Worm (Caenorhabditis elegans) whole organism, midembryonic: Measurements from ENCODE around the gene C01G6.2.

Experiments
- T22C8.4 ChIP-seq: fragments of 200-800 bp; sonication (Bioruptor generic); IDR thresholded peaks from 2 replicates; pipeline ENCODE4 v1.3.6; 2022; ENCODE audit warnings: missing genetic modification characterization, missing compliant biosample characterization
- cog-1 ChIP-seq: sonication (generic microtip); optimal IDR thresholded peaks from 2 replicates; lab custom pipeline; 2016; ENCODE audit warnings: missing genetic modification characterization, missing compliant biosample characterization
- flt-1 ChIP-seq: fragments of 200-800 bp; sonication (Bioruptor generic); IDR thresholded peaks from 2 replicates; pipeline ENCODE4 v1.3.6; 2022; ENCODE audit warnings: missing genetic modification characterization, missing compliant biosample characterization
- klf-2 ChIP-seq: fragments of 200-800 bp; sonication (Bioruptor generic); conservative IDR thresholded peaks from 2 replicates; pipeline ENCODE4 v1.3.6; 2022; ENCODE audit warnings: missing genetic modification reagents, missing genetic modification characterization, missing compliant biosample characterization
- med-1 ChIP-seq: sonication (generic microtip); optimal IDR thresholded peaks from 2 replicates; lab custom pipeline; 2017; ENCODE audit warnings: missing genetic modification characterization, mild to moderate bottlenecking, missing compliant biosample characterization, antibody characterized with exemption, missing genetic modification reagents; ENCODE audit not compliant: insufficient read depth
- ref-1 ChIP-seq: fragments of 200-800 bp; sonication (Bioruptor generic); conservative IDR thresholded peaks from 2 replicates; pipeline ENCODE4 v1.3.6; 2022; ENCODE audit warnings: missing genetic modification reagents, missing genetic modification characterization, missing compliant biosample characterization
- tab-1 ChIP-seq: fragments of 200-800 bp; sonication (Bioruptor generic); IDR thresholded peaks from 2 replicates; pipeline ENCODE4 v1.3.6; 2022; ENCODE audit warnings: missing genetic modification characterization, missing compliant biosample characterization
- ztf-23 ChIP-seq: fragments of 200-800 bp; sonication (Bioruptor generic); IDR thresholded peaks from 2 replicates; pipeline ENCODE4 v1.3.6; 2022; ENCODE audit warnings: missing genetic modification reagents, missing genetic modification characterization, missing compliant biosample characterization
- ztf-29 ChIP-seq: fragments of 200-800 bp; sonication (Bioruptor generic); IDR thresholded peaks from 2 replicates; pipeline ENCODE4 v1.3.6; 2022; ENCODE audit warnings: missing genetic modification reagents, missing genetic modification characterization, missing compliant biosample characterization

Gene C01G6.2

DNA sequence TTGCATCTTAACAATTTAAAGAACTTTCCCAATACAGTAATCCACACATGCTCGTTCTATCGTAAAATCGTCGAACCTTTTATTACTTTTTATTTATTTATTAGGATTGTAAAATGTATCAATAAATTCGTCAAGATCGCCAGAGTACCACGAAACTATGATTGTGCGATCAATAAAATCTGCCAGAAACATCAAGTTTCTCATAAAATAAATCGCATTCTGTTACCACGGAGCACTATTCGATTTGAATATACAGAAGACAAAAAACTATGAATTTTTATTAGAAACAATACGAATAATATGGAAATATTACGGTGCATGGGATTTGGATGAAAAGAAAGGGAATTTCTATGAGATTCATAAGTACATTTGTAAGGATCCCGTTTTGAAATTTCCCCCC, at the start of gene C01G6.2:
Gene C01G6.2, plus strand, starts transcription at position 301 of the 400 bp plus-strand sequence.
- TF ChIP-seq ref-1 (GFP tag; lab: Robert Waterston, UW) (no peak), tab-1 (GFP tag; lab: Robert Waterston, UW) (no peak), klf-2 (GFP tag; lab: Robert Waterston, UW) (no peak), med-1 (GFP tag; lab: Kevin White, UChicago) (no peak), ztf-29 (no peak), flt-1 (GFP tag; lab: Robert Waterston, UW) (no peak), ztf-23 (GFP tag; lab: Robert Waterston, UW) (no peak), T22C8.4 (GFP tag; lab: Robert Waterston, UW) (no peak), cog-1 (tag; lab: Kevin White, UChicago) (no peak)

- TF ChIP-seq T22C8.4 (GFP tag; lab: Robert Waterston, UW) (no peak), klf-2 (GFP tag; lab: Robert Waterston, UW) (no peak), ref-1 (GFP tag; lab: Robert Waterston, UW) (no peak), ztf-23 (GFP tag; lab: Robert Waterston, UW) (no peak), tab-1 (GFP tag; lab: Robert Waterston, UW) (no peak), ztf-29 (no peak), flt-1 (GFP tag; lab: Robert Waterston, UW) (no peak), med-1 (GFP tag; lab: Kevin White, UChicago) (no peak), cog-1 (tag; lab: Kevin White, UChicago) (no peak)
Observed at ce11 chrII:9222969-9223368, 43.9 kb upstream of the C01G6.2 start, which contains the start of gene ZK1067.3. ZK1067.3 (plus strand) TSS chrII:9223269.

- TF ChIP-seq cog-1 (tag; lab: Kevin White, UChicago) (no peak), klf-2 (GFP tag; lab: Robert Waterston, UW) (no peak), med-1 (GFP tag; lab: Kevin White, UChicago) (no peak), flt-1 (GFP tag; lab: Robert Waterston, UW) (no peak), ztf-29 (no peak), tab-1 (GFP tag; lab: Robert Waterston, UW) (no peak), T22C8.4 (GFP tag; lab: Robert Waterston, UW) (no peak), ref-1 (GFP tag; lab: Robert Waterston, UW) (no peak), ztf-23 (GFP tag; lab: Robert Waterston, UW) (no peak)
Observed at ce11 chrII:9227134-9227533, 39.7 kb upstream of the C01G6.2 start, which contains the start of gene abu-14. abu-14 (minus strand) TSS chrII:9227214.

- TF ChIP-seq klf-2 (GFP tag; lab: Robert Waterston, UW) = no peak
- TF ChIP-seq flt-1 (GFP tag; lab: Robert Waterston, UW) = no peak
- TF ChIP-seq med-1 (GFP tag; lab: Kevin White, UChicago) = no peak
- no peak for TF ChIP-seq ztf-29
- no peak for TF ChIP-seq T22C8.4 (GFP tag; lab: Robert Waterston, UW)
- TF ChIP-seq ztf-23 (GFP tag; lab: Robert Waterston, UW) = no peak
- no peak for TF ChIP-seq cog-1 (tag; lab: Kevin White, UChicago)
- no peak for TF ChIP-seq tab-1 (GFP tag; lab: Robert Waterston, UW)
- TF ChIP-seq ref-1 (GFP tag; lab: Robert Waterston, UW) = no peak
Observed at ce11 chrII:9231240-9231639, 35.6 kb upstream of the C01G6.2 start, which contains the start of gene gst-13. gst-13 (plus strand) TSS chrII:9231457.

- TF ChIP-seq T22C8.4 (GFP tag; lab: Robert Waterston, UW) (no peak), tab-1 (GFP tag; lab: Robert Waterston, UW) (no peak), cog-1 (tag; lab: Kevin White, UChicago) (no peak), klf-2 (GFP tag; lab: Robert Waterston, UW) (no peak), flt-1 (GFP tag; lab: Robert Waterston, UW) (no peak), ztf-29 (no peak), ztf-23 (GFP tag; lab: Robert Waterston, UW) (no peak), ref-1 (GFP tag; lab: Robert Waterston, UW) (no peak), med-1 (GFP tag; lab: Kevin White, UChicago) (no peak)
Observed at ce11 chrII:9232493-9232892, 34.4 kb upstream of the C01G6.2 start.

DNA sequence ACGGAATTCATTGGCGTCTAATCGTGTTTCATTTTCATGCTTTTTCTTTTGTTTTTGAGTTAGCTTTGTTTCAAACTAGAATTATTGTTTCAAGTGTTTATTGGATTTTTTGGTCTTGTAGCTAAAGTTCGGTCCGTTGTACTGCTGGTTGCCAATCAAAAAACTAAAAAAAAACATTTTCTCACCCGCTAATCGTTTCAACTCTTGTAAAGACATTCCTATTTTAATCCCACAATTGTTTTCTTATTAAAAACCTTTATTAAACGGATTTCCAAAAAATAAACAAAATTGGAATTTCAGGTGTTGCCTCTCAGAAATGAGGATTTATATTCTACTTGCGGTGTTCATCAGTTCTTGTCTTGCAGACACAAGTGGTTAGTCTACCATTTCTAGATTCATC, 33.9 kb upstream of the C01G6.2 start, which contains the start of gene T26C5.2:
Gene T26C5.2, plus strand, starts transcription at position 301 of the 400 bp plus-strand sequence.
- no peak for TF ChIP-seq ref-1 (GFP tag; lab: Robert Waterston, UW)
- no peak for TF ChIP-seq med-1 (GFP tag; lab: Kevin White, UChicago)
- no peak for TF ChIP-seq ztf-23 (GFP tag; lab: Robert Waterston, UW)
- no peak for TF ChIP-seq tab-1 (GFP tag; lab: Robert Waterston, UW)
- no peak for TF ChIP-seq T22C8.4 (GFP tag; lab: Robert Waterston, UW)
- TF ChIP-seq flt-1 (GFP tag; lab: Robert Waterston, UW) = no peak
- TF ChIP-seq cog-1 (tag; lab: Kevin White, UChicago) = no peak
- TF ChIP-seq ztf-29 = no peak
- TF ChIP-seq klf-2 (GFP tag; lab: Robert Waterston, UW) = no peak

DNA sequence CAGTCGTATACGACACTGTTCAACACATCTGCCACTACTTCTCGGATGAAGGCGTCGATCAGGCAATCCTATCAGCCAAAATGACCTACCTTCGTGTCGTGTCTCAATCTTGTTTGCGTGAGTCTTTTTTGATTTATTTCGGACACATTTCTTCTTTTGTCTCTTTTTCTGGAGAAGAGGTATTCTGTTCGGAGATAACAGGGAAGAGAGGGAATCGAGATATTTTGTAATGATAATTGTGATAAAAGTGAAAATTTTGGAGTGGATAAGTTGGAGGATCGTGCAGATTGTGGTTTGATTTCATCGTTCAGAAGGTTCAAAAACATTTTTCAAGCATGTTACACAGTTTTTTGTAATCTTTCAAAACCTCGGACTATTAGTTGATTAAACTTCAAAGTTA, 33.0 kb upstream of the C01G6.2 start:
- no peak for TF ChIP-seq ref-1 (GFP tag; lab: Robert Waterston, UW)
- no peak for TF ChIP-seq flt-1 (GFP tag; lab: Robert Waterston, UW)
- no peak for TF ChIP-seq tab-1 (GFP tag; lab: Robert Waterston, UW)
- no peak for TF ChIP-seq ztf-23 (GFP tag; lab: Robert Waterston, UW)
- no peak for TF ChIP-seq med-1 (GFP tag; lab: Kevin White, UChicago)
- TF ChIP-seq cog-1 (tag; lab: Kevin White, UChicago) = no peak
- no peak for TF ChIP-seq T22C8.4 (GFP tag; lab: Robert Waterston, UW)
- TF ChIP-seq klf-2 (GFP tag; lab: Robert Waterston, UW) = no peak
- TF ChIP-seq ztf-29 = no peak

DNA sequence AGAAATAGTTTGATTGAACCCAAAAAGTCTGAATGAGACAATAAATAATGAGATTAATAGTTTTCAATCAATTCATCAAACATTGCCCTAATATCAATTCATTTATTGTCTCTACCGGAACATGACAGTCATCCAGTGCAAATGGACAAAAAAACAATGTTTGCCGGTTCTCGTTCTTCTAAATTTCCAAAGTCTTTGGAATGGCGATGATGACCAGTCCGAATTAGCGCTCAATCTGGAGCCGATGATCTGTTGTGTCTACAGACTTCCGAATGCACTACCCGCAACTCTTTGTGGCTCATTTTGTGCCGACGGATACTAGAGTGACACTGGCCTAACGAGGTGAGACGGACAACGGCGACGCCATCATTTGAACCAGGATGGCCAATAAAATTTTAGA, 30.6 kb upstream of the C01G6.2 start, which contains the start of gene T26C5.3:
Gene T26C5.3, plus strand, starts transcription at position 301 of the 400 bp plus-strand sequence.
- TF ChIP-seq ztf-29 (no peak), cog-1 (tag; lab: Kevin White, UChicago) (no peak), med-1 (GFP tag; lab: Kevin White, UChicago) (no peak), T22C8.4 (GFP tag; lab: Robert Waterston, UW) (no peak), flt-1 (GFP tag; lab: Robert Waterston, UW) (no peak), tab-1 (GFP tag; lab: Robert Waterston, UW) (no peak), ref-1 (GFP tag; lab: Robert Waterston, UW) (no peak), klf-2 (GFP tag; lab: Robert Waterston, UW) (no peak), ztf-23 (GFP tag; lab: Robert Waterston, UW) (no peak)
